Worm (Caenorhabditis elegans) whole organism, early embryonic: ENCODE data around the gene nspc-14.

Experiments used
- B0310.2 ChIP-seq: sonication (generic microtip); optimal IDR thresholded peaks from 2 replicates; lab custom pipeline; 2016; ENCODE audit warnings: mild to moderate bottlenecking, missing genetic modification characterization, missing compliant biosample characterization
- ama-1 ChIP-seq: fragments of 150-350 bp; optimal IDR thresholded peaks from 2 replicates; lab custom pipeline; 2014
- hmbx-1 ChIP-seq: sonication (generic microtip); optimal IDR thresholded peaks from 2 replicates; lab custom pipeline; 2016; ENCODE audit warnings: mild to moderate bottlenecking, missing genetic modification characterization, missing compliant biosample characterization
- scrt-1 ChIP-seq: fragments of 200-800 bp; sonication (Bioruptor generic); IDR thresholded peaks from 2 replicates; pipeline ENCODE4 v1.3.6; 2022; ENCODE audit warnings: missing genetic modification characterization, missing compliant biosample characterization

DNA sequence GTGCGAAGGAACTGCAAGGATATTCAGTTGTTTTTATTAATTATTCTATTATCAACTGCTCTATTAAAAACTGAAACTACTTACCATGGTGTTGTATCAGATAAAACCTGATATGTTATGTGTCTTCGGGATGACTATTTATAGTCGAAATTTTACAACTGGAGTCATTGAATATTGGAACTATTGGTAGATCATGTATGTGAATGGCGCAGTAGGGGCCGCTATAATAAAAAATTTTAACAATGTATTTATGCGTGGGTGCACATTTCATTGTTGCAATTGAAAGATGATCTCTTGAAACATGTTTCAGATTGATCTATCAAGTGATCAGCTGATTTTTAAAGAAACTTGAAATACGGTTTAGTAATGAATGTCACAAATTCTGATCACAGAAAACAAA is at the start of gene nspc-14:
- TF ChIP-seq ama-1 (no peak), B0310.2 (tag; lab: Kevin White, UChicago) (no peak), scrt-1 (no peak), hmbx-1 (no peak)
